Worm (Caenorhabditis elegans) whole organism, L4/young adult: ENCODE measurements around the gene comt-5.

Experiments
- W03F9.2 ChIP-seq: fragments of 150-350 bp; optimal IDR thresholded peaks from 2 replicates; lab custom pipeline; 2014; ENCODE audit warnings: missing biosample characterization, missing genetic modification characterization
- him-1 ChIP-seq: sonication (generic microtip); optimal IDR thresholded peaks from 2 replicates; lab custom pipeline; 2016; ENCODE audit warnings: missing genotype, missing genetic modification reagents, missing genetic modification characterization, missing compliant biosample characterization

DNA sequence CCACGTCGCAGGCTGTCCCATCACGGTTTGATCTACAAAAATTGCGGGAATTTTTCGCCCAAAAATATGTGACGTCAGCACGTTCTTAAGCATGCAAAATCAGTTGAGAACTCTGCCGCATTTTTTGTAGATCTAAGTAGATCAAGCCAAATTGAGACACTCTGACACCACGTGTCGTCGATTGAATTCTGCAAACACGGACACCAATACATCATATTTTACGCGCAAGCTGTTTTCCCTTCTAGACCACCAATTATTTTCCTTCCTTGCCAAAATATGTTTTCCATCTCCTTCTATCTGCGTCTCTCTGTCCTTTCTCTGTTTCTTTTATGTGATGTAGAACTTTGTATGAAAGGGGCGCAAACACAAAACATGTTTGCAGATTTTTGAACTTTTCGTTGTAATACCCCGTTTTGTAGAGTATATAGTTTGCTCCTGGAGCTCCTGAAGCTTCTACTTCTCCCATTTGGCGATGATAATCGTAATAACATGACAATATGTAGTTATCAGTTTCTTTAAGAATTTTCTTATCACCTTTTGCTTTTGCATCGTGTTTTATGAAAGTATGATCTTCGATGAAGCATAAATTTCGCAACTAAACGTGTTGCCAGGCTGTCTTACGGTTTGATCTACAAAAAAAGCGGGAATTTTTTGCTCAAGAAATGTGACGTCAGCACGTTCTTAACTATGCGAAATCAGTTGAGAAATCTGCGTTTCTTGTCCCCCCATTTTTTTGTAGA lies 2.5 kb upstream of the comt-5 start:
- TF ChIP-seq W03F9.2 (tag; lab: Kevin White, UChicago) (no peak), him-1 (no peak)
